Fruit fly (Drosophila melanogaster): ENCODE data around the gene CG8353.

The CG8353 gene

dm6 chr2L:8239032-8239650, 25.3 kb downstream of the CG8353 start:
- peak; percentile 96 for TF ChIP-seq sd (tag; optimal IDR thresholded peaks at IDR 0.05)
- TF ChIP-seq Elba2 (GFP tag; optimal IDR thresholded peaks at IDR 0.05): no peak
- TF ChIP-seq sna (GFP tag; IDR thresholded peaks at IDR 0.05; ENCODE audit: partially characterized antibody): no peak
- no peak for TF ChIP-seq gem (tag; optimal IDR thresholded peaks at IDR 0.05)
- TF ChIP-seq Dref (GFP tag; IDR thresholded peaks at IDR 0.05): no peak
- no peak for TF ChIP-seq CG18764 (GFP tag; optimal IDR thresholded peaks at IDR 0.05)
- TF ChIP-seq zen2 (GFP tag; IDR thresholded peaks at IDR 0.05; ENCODE audit: partially characterized antibody): no peak
- TF ChIP-seq sima (GFP tag; optimal IDR thresholded peaks at IDR 0.05): no peak
- TF ChIP-seq exex (tag; optimal IDR thresholded peaks at IDR 0.05): peak; percentile 55
- no peak for TF ChIP-seq Hmr (GFP tag; optimal IDR thresholded peaks at IDR 0.05)
- TF ChIP-seq CG4360 (GFP tag; IDR thresholded peaks at IDR 0.05): peak; percentile 72
- no peak for TF ChIP-seq CG10431 (GFP tag; optimal IDR thresholded peaks at IDR 0.05)
- TF ChIP-seq CG17186 (GFP tag; optimal IDR thresholded peaks at IDR 0.05): no peak
- no peak for TF ChIP-seq Dbx (GFP tag; IDR thresholded peaks at IDR 0.05)
- no peak for TF ChIP-seq klu (GFP tag; IDR thresholded peaks at IDR 0.05)
- peak in 1 of 2 experiments; percentile 90 for TF ChIP-seq Hr78 (GFP tag; optimal IDR thresholded peaks at IDR 0.05)
- no peak for TF ChIP-seq CG12942 (GFP tag; optimal IDR thresholded peaks at IDR 0.05)
- TF ChIP-seq CG5245 (GFP tag; optimal IDR thresholded peaks at IDR 0.05): no peak
- no peak for TF ChIP-seq ERR (GFP tag; optimal IDR thresholded peaks at IDR 0.05)
- TF ChIP-seq schlank (tag; optimal IDR thresholded peaks at IDR 0.05): no peak
- peak; percentile 43; the same call in 1 of the 3 replicates for TF ChIP-seq z (GFP tag; IDR thresholded peaks at IDR 0.05)
- no peak for TF ChIP-seq B-H2 (GFP tag; optimal IDR thresholded peaks at IDR 0.05)
- no peak for TF ChIP-seq unc-4 (GFP tag; IDR thresholded peaks at IDR 0.05; ENCODE audit: partially characterized antibody)
- TF ChIP-seq CG12299 (tag; optimal IDR thresholded peaks at IDR 0.05): no peak
- no peak for TF ChIP-seq CG33557 (GFP tag; optimal IDR thresholded peaks at IDR 0.05)
- TF ChIP-seq tgo (GFP tag; IDR thresholded peaks at IDR 0.05): no peak
- peak; percentile 75; the same call in 1 of the 2 replicates for TF ChIP-seq GATAe (GFP tag; conservative IDR thresholded peaks at IDR 0.05)
- TF ChIP-seq CG15269 (tag; optimal IDR thresholded peaks at IDR 0.05): no peak
- TF ChIP-seq lab (GFP tag; optimal IDR thresholded peaks at IDR 0.05): peak; percentile 21
- peak; percentile 26 for TF ChIP-seq Asciz (GFP tag; optimal IDR thresholded peaks at IDR 0.05)
- TF ChIP-seq kni (GFP tag; optimal IDR thresholded peaks at IDR 0.05): peak; percentile 20
- TF ChIP-seq CG6654 (GFP tag; optimal IDR thresholded peaks at IDR 0.05): no peak
- TF ChIP-seq CG6813 (GFP tag; optimal IDR thresholded peaks at IDR 0.05): peak; percentile 16
- no peak for TF ChIP-seq pnt (GFP tag; optimal IDR thresholded peaks at IDR 0.05)
- TF ChIP-seq sim (GFP tag; IDR thresholded peaks at IDR 0.05): no peak
- TF ChIP-seq sqz (GFP tag; optimal IDR thresholded peaks at IDR 0.05): no peak
- TF ChIP-seq mirr (GFP tag; optimal IDR thresholded peaks at IDR 0.05): peak; percentile 24
- TF ChIP-seq CG14050 (GFP tag; IDR thresholded peaks at IDR 0.05): no peak
- TF ChIP-seq chm (GFP tag; IDR thresholded peaks at IDR 0.05): no peak
- TF ChIP-seq cg (GFP tag; optimal IDR thresholded peaks at IDR 0.05): peak; percentile 79
- no peak for TF ChIP-seq CG8765 (GFP tag; IDR thresholded peaks at IDR 0.05)
- no peak for TF ChIP-seq CG12236 (GFP tag; optimal IDR thresholded peaks at IDR 0.05)
- peak; percentile 9 for TF ChIP-seq CG8359 (GFP tag; optimal IDR thresholded peaks at IDR 0.05; ENCODE audit: borderline replicate concordance)
- TF ChIP-seq CG3407 (GFP tag; optimal IDR thresholded peaks at IDR 0.05): no peak
- TF ChIP-seq CG2875 (GFP tag; optimal IDR thresholded peaks at IDR 0.05): no peak
- TF ChIP-seq CG3281 (GFP tag; optimal IDR thresholded peaks at IDR 0.05): peak; percentile 5
- TF ChIP-seq Ssrp (tag; optimal IDR thresholded peaks at IDR 0.05): no peak
- no peak for TF ChIP-seq CG32767 (GFP tag; IDR thresholded peaks at IDR 0.05)
- TF ChIP-seq eve (GFP tag; optimal IDR thresholded peaks at IDR 0.05): peak in 1 of 2 experiments; percentile 74

Measured in whole organism, embryonic.